Worm (Caenorhabditis elegans) whole organism, mixed stage, embryonic: ENCODE measurements around the gene gst-44.

Experiments
- M03D4.4 ChIP-seq: sonication (generic microtip); optimal IDR thresholded peaks from 2 replicates; lab custom pipeline; 2017; ENCODE audit warnings: mild to moderate bottlenecking, missing genetic modification characterization, missing compliant biosample characterization
- blmp-1 ChIP-seq: fragments of 150-350 bp; optimal IDR thresholded peaks from 2 replicates; lab custom pipeline; 2014; ENCODE audit warnings: missing biosample characterization, missing genetic modification characterization
- cnd-1 ChIP-seq: fragments of 200-800 bp; sonication (Bioruptor generic); optimal IDR thresholded peaks from 2 replicates; lab custom pipeline; 2018; ENCODE audit warnings: mild to moderate bottlenecking, missing genetic modification characterization, missing compliant biosample characterization
- elt-3 ChIP-seq: fragments of 150-350 bp; optimal IDR thresholded peaks from 2 replicates; lab custom pipeline; 2014; ENCODE audit warnings: missing biosample characterization, missing genetic modification characterization
- flh-1 ChIP-seq: fragments of 200-800 bp; sonication (Bioruptor generic); optimal IDR thresholded peaks from 2 replicates; lab custom pipeline; 2018; ENCODE audit warnings: mild to moderate bottlenecking, missing genetic modification characterization, moderate library complexity, missing compliant biosample characterization
- lsy-2 ChIP-seq: fragments of 150-350 bp; optimal IDR thresholded peaks from 2 replicates; lab custom pipeline; 2014; ENCODE audit warnings: missing biosample characterization, missing genetic modification characterization
- mab-5 ChIP-seq: fragments of 150-350 bp; optimal IDR thresholded peaks from 2 replicates; lab custom pipeline; 2014; ENCODE audit warnings: missing biosample characterization, missing genetic modification characterization
- mep-1 ChIP-seq: fragments of 150-350 bp; optimal IDR thresholded peaks from 2 replicates; lab custom pipeline; 2017; ENCODE audit warnings: missing biosample characterization, missing genetic modification reagents, missing genetic modification characterization, inconsistent platforms
- nhr-76 ChIP-seq: sonication (generic microtip); optimal IDR thresholded peaks from 2 replicates; lab custom pipeline; 2017; ENCODE audit warnings: missing biosample characterization, missing genetic modification characterization
- snpc-4 ChIP-seq: fragments of 150-350 bp; optimal IDR thresholded peaks from 2 replicates; lab custom pipeline; 2014; ENCODE audit warnings: missing biosample characterization, missing genetic modification characterization
- sptf-1 ChIP-seq: sonication (generic microtip); optimal IDR thresholded peaks from 2 replicates; lab custom pipeline; 2017; ENCODE audit warnings: mild to moderate bottlenecking, missing genetic modification characterization, moderate library complexity, missing compliant biosample characterization
- tbx-8 ChIP-seq: fragments of 200-800 bp; sonication (Bioruptor generic); optimal IDR thresholded peaks from 2 replicates; lab custom pipeline; 2018; ENCODE audit warnings: mild to moderate bottlenecking, missing genetic modification characterization, moderate library complexity, missing compliant biosample characterization
- unc-39 ChIP-seq: fragments of 150-350 bp; optimal IDR thresholded peaks from 2 replicates; lab custom pipeline; 2014; ENCODE audit warnings: missing biosample characterization, missing genetic modification characterization
- unc-62 ChIP-seq: fragments of 150-350 bp; optimal IDR thresholded peaks from 2 replicates; lab custom pipeline; 2014; ENCODE audit warnings: missing biosample characterization, missing genetic modification reagents, missing genetic modification characterization

- no peak for TF ChIP-seq nhr-76
- TF ChIP-seq mep-1, result no peak
- no peak for TF ChIP-seq mab-5
- TF ChIP-seq unc-39 (tag; lab: Kevin White, UChicago), result no peak
- no peak for TF ChIP-seq unc-62
- TF ChIP-seq snpc-4 (tag; lab: Kevin White, UChicago), result no peak
- TF ChIP-seq flh-1 (GFP tag; lab: Kevin White, UChicago), result no peak
- TF ChIP-seq blmp-1, result no peak
- TF ChIP-seq tbx-8 (GFP tag; lab: Kevin White, UChicago), result no peak
- TF ChIP-seq sptf-1 (tag; lab: Kevin White, UChicago), result no peak
- TF ChIP-seq M03D4.4 (tag; lab: Kevin White, UChicago), result no peak
- no peak for TF ChIP-seq cnd-1 (tag; lab: Kevin White, UChicago)
- no peak for TF ChIP-seq elt-3 (tag; lab: Kevin White, UChicago)
- no peak for TF ChIP-seq lsy-2 (tag; lab: Kevin White, UChicago)
Observed at ce11 chrV:16351757-16352156, 38.9 kb upstream of the gst-44 start.
